Fruit fly (Drosophila melanogaster) whole organism, embryonic: ENCODE data around the gene Rcd5.

Experiments
- Atf-2 ChIP-seq: fragments of 200-800 bp; sonication (Bioruptor generic); optimal IDR thresholded peaks from 2 replicates; lab custom pipeline; 2016; ENCODE audit warnings: missing biosample characterization, missing genetic modification characterization
- B-H1 ChIP-seq: fragments of 200-800 bp; sonication (Bioruptor generic); IDR thresholded peaks from 3 replicates; pipeline ENCODE4 v1.3.6; 2022; ENCODE audit warnings: missing biosample characterization, missing genetic modification characterization
- CG10267 ChIP-seq: fragments of 200-800 bp; sonication (Bioruptor generic); optimal IDR thresholded peaks from 2 replicates; lab custom pipeline; 2018; ENCODE audit warnings: missing biosample characterization, mild to moderate bottlenecking, missing genetic modification characterization, moderate library complexity
- CG10274 ChIP-seq: fragments of 200-800 bp; sonication (Bioruptor generic); optimal IDR thresholded peaks from 3 replicates; lab custom pipeline; 2017; ENCODE audit warnings: missing biosample characterization, mild to moderate bottlenecking, missing genetic modification characterization
- CG12659 ChIP-seq: fragments of 200-800 bp; sonication (Bioruptor generic); optimal IDR thresholded peaks from 3 replicates; lab custom pipeline; 2017; ENCODE audit warnings: mild to moderate bottlenecking, missing biosample characterization, missing genetic modification reagents, missing genetic modification characterization
- CG1529 ChIP-seq: fragments of 200-800 bp; sonication (Bioruptor generic); optimal IDR thresholded peaks from 3 replicates; lab custom pipeline; 2018; ENCODE audit warnings: missing biosample characterization, missing genetic modification characterization
- CG15479 ChIP-seq: fragments of 200-800 bp; sonication (Bioruptor generic); optimal IDR thresholded peaks from 3 replicates; lab custom pipeline; 2019; ENCODE audit warnings: missing biosample characterization, mild to moderate bottlenecking, missing genetic modification characterization, moderate library complexity
- CG15601 ChIP-seq: fragments of 200-800 bp; sonication (Bioruptor generic); optimal IDR thresholded peaks from 3 replicates; lab custom pipeline; 2019; ENCODE audit warnings: missing biosample characterization, mild to moderate bottlenecking, missing genetic modification characterization, moderate library complexity
- CG17186 ChIP-seq: fragments of 200-800 bp; sonication (Bioruptor generic); optimal IDR thresholded peaks from 3 replicates; lab custom pipeline; 2017; ENCODE audit warnings: missing biosample characterization, missing genetic modification reagents, missing genetic modification characterization
- CG17385 ChIP-seq: fragments of 200-800 bp; sonication (Bioruptor generic); optimal IDR thresholded peaks from 3 replicates; lab custom pipeline; 2018; ENCODE audit warnings: missing biosample characterization, mild to moderate bottlenecking, missing genetic modification characterization
- CG17912 ChIP-seq: fragments of 200-800 bp; sonication (Bioruptor generic); optimal IDR thresholded peaks from 2 replicates; lab custom pipeline; 2018; ENCODE audit warnings: missing biosample characterization, mild to moderate bottlenecking, missing genetic modification characterization
- CG18262 ChIP-seq: fragments of 200-800 bp; optimal IDR thresholded peaks from 3 replicates; lab custom pipeline; 2019; ENCODE audit warnings: missing biosample characterization, mild to moderate bottlenecking, missing genetic modification characterization, moderate library complexity
- CG30403 ChIP-seq: fragments of 200-800 bp; sonication (Bioruptor generic); optimal IDR thresholded peaks from 3 replicates; lab custom pipeline; 2016; ENCODE audit warnings: missing biosample characterization, missing genetic modification characterization
- CG32767 ChIP-seq: fragments of 200-800 bp; sonication (Bioruptor generic); IDR thresholded peaks from 2 replicates; pipeline ENCODE4 v1.3.6; 2022; ENCODE audit warnings: missing biosample characterization, missing genetic modification characterization
- CG5180 ChIP-seq: fragments of 200-800 bp; sonication (Bioruptor generic); optimal IDR thresholded peaks from 3 replicates; lab custom pipeline; 2017; ENCODE audit warnings: missing biosample characterization, missing genetic modification characterization, mild to moderate bottlenecking, moderate library complexity, missing genetic modification reagents
- CG6254 ChIP-seq: fragments of 200-800 bp; sonication (Bioruptor generic); optimal IDR thresholded peaks from 3 replicates; lab custom pipeline; 2017; ENCODE audit warnings: mild to moderate bottlenecking, missing biosample characterization, missing genetic modification reagents, missing genetic modification characterization
- CG8478 ChIP-seq: fragments of >200 bp; optimal IDR thresholded peaks from 2 replicates; lab custom pipeline; 2018
- CG9876 ChIP-seq: fragments of 200-800 bp; sonication (Bioruptor generic); optimal IDR thresholded peaks from 2 replicates; lab custom pipeline; 2016; ENCODE audit warnings: missing biosample characterization, missing genetic modification characterization
- Dp ChIP-seq: fragments of 200-800 bp; sonication (Bioruptor generic); optimal IDR thresholded peaks from 2 replicates; lab custom pipeline; 2018; ENCODE audit warnings: missing biosample characterization, mild to moderate bottlenecking, missing genetic modification characterization, moderate library complexity
- Ets65A ChIP-seq: fragments of 200-800 bp; sonication (Bioruptor generic); peaks from one replicate; lab custom pipeline; 2016; ENCODE audit warnings: missing biosample characterization, missing genetic modification characterization
- GATAe ChIP-seq: fragments of 200-800 bp; sonication (Bioruptor generic); conservative IDR thresholded peaks from 2 replicates; pipeline ENCODE4 v1.3.6; 2022; ENCODE audit warnings: missing biosample characterization, missing genetic modification characterization
- HHEX ChIP-seq: fragments of 200-800 bp; sonication (Bioruptor generic); optimal IDR thresholded peaks from 3 replicates; lab custom pipeline; 2017; ENCODE audit warnings: missing biosample characterization, mild to moderate bottlenecking, missing genetic modification characterization, missing genetic modification reagents
- Hmr ChIP-seq: fragments of 200-800 bp; sonication (Bioruptor generic); optimal IDR thresholded peaks from 3 replicates; lab custom pipeline; 2017; ENCODE audit warnings: mild to moderate bottlenecking, missing biosample characterization, missing genetic modification reagents, missing genetic modification characterization
- Hmx ChIP-seq: fragments of 200-800 bp; sonication (Bioruptor generic); optimal IDR thresholded peaks from 2 replicates; lab custom pipeline; 2016; ENCODE audit warnings: missing biosample characterization, missing genetic modification characterization
- Hr78 ChIP-seq, 2 experiments: fragments of 200-800 bp in 1 of 2; fragments of >200 bp in 1 of 2; sonication (Bioruptor generic) in 1 of 2; optimal IDR thresholded peaks; 2 replicates each; lab custom pipeline; 2017 to 2019; ENCODE audit warnings: missing biosample characterization in 2 of 2, missing genetic modification characterization in 2 of 2, mild to moderate bottlenecking in 1 of 2, moderate library complexity in 1 of 2
- Kr ChIP-seq: fragments of 200-800 bp; sonication (Bioruptor generic); optimal IDR thresholded peaks from 2 replicates; lab custom pipeline; 2017; ENCODE audit warnings: missing biosample characterization, mild to moderate bottlenecking, missing genetic modification characterization
- NFAT ChIP-seq: fragments of 200-800 bp; sonication (Bioruptor generic); IDR thresholded peaks from 2 replicates; pipeline ENCODE4 v1.3.6; 2022; ENCODE audit warnings: missing biosample characterization, missing genetic modification characterization
- NK7.1 ChIP-seq: fragments of 200-800 bp; sonication (Bioruptor generic); optimal IDR thresholded peaks from 3 replicates; lab custom pipeline; 2016; ENCODE audit warnings: missing biosample characterization, missing genetic modification characterization
- Neu2 ChIP-seq: fragments of 200-800 bp; sonication (Bioruptor generic); optimal IDR thresholded peaks from 3 replicates; lab custom pipeline; 2016; ENCODE audit warnings: missing biosample characterization, missing genetic modification characterization, borderline replicate concordance
- Nf-YC ChIP-seq: fragments of 200-800 bp; optimal IDR thresholded peaks from 3 replicates; lab custom pipeline; 2019; ENCODE audit warnings: missing biosample characterization, mild to moderate bottlenecking, missing genetic modification characterization, moderate library complexity
- Opbp ChIP-seq: fragments of 200-800 bp; sonication (Bioruptor generic); IDR thresholded peaks from 3 replicates; pipeline ENCODE4 v1.3.6; 2022; ENCODE audit warnings: missing biosample characterization, missing genetic modification characterization; ENCODE audit not compliant: partially characterized antibody
- Optix ChIP-seq: fragments of 200-800 bp; sonication (Bioruptor generic); IDR thresholded peaks from 3 replicates; pipeline ENCODE4 v1.3.6; 2022; ENCODE audit warnings: missing biosample characterization, missing genetic modification characterization
- PHDP ChIP-seq: fragments of 200-800 bp; sonication (Bioruptor generic); optimal IDR thresholded peaks from 3 replicates; lab custom pipeline; 2018; ENCODE audit warnings: missing biosample characterization, mild to moderate bottlenecking, missing genetic modification characterization, moderate library complexity
- Ravus ChIP-seq: fragments of 200-800 bp; sonication (Bioruptor generic); IDR thresholded peaks from 2 replicates; pipeline ENCODE4 v1.3.6; 2022; ENCODE audit warnings: missing biosample characterization, missing genetic modification characterization
- Spps ChIP-seq: fragments of 200-800 bp; sonication (Bioruptor generic); optimal IDR thresholded peaks from 2 replicates; lab custom pipeline; 2018; ENCODE audit warnings: missing biosample characterization, mild to moderate bottlenecking, missing genetic modification characterization
- ap ChIP-seq: fragments of 200-800 bp; sonication (Bioruptor generic); IDR thresholded peaks from 2 replicates; pipeline ENCODE4 v1.3.6; 2022; ENCODE audit warnings: missing biosample characterization, missing genetic modification characterization
- ase ChIP-seq: fragments of 200-800 bp; sonication (Bioruptor generic); IDR thresholded peaks from 3 replicates; pipeline ENCODE4 v1.3.6; 2022; ENCODE audit warnings: missing biosample characterization, missing genetic modification characterization
- az2 ChIP-seq: fragments of 200-800 bp; sonication (Bioruptor generic); optimal IDR thresholded peaks from 3 replicates; lab custom pipeline; 2016; ENCODE audit warnings: missing biosample characterization, missing genetic modification characterization
- bcd ChIP-seq: fragments of 200-800 bp; sonication (Bioruptor generic); optimal IDR thresholded peaks from 2 replicates; lab custom pipeline; 2017; ENCODE audit warnings: missing biosample characterization, mild to moderate bottlenecking, missing genetic modification characterization
- chif ChIP-seq, 2 experiments: fragments of 200-800 bp; sonication (Bioruptor generic); optimal IDR thresholded peaks; 3 replicates each; lab custom pipeline; 2016; ENCODE audit warnings: missing biosample characterization in 2 of 2, missing genetic modification characterization in 2 of 2
- fd3F ChIP-seq: fragments of 200-800 bp; sonication (Bioruptor generic); optimal IDR thresholded peaks from 2 replicates; lab custom pipeline; 2018; ENCODE audit warnings: missing biosample characterization, mild to moderate bottlenecking, missing genetic modification characterization, moderate library complexity
- grau ChIP-seq: fragments of 200-800 bp; optimal IDR thresholded peaks from 3 replicates; lab custom pipeline; 2019; ENCODE audit warnings: missing biosample characterization, mild to moderate bottlenecking, missing genetic modification characterization, moderate library complexity
- odd ChIP-seq: fragments of 200-800 bp; sonication (Bioruptor generic); optimal IDR thresholded peaks from 2 replicates; lab custom pipeline; 2017; ENCODE audit warnings: missing biosample characterization, mild to moderate bottlenecking, missing genetic modification characterization
- org-1 ChIP-seq: fragments of 200-800 bp; sonication (Bioruptor generic); optimal IDR thresholded peaks from 2 replicates; lab custom pipeline; 2017; ENCODE audit warnings: missing biosample characterization, missing genetic modification characterization
- pfk ChIP-seq: fragments of 200-800 bp; sonication (Bioruptor generic); optimal IDR thresholded peaks from 2 replicates; lab custom pipeline; 2018; ENCODE audit warnings: missing biosample characterization, mild to moderate bottlenecking, missing genetic modification characterization, moderate library complexity
- tap ChIP-seq: fragments of 200-800 bp; optimal IDR thresholded peaks from 3 replicates; lab custom pipeline; 2019; ENCODE audit warnings: missing biosample characterization, mild to moderate bottlenecking, missing genetic modification characterization, moderate library complexity
- trem ChIP-seq: fragments of 200-800 bp; optimal IDR thresholded peaks from 3 replicates; lab custom pipeline; 2019; ENCODE audit warnings: missing biosample characterization, mild to moderate bottlenecking, missing genetic modification characterization, moderate library complexity
- trh ChIP-seq: fragments of 200-800 bp; sonication (Bioruptor generic); optimal IDR thresholded peaks from 2 replicates; lab custom pipeline; 2016; ENCODE audit warnings: missing biosample characterization, missing genetic modification characterization
- unpg ChIP-seq: fragments of 200-800 bp; sonication (Bioruptor generic); optimal IDR thresholded peaks from 3 replicates; lab custom pipeline; 2018; ENCODE audit warnings: missing biosample characterization, mild to moderate bottlenecking, missing genetic modification characterization, moderate library complexity
- z ChIP-seq: fragments of 200-800 bp; sonication (Bioruptor generic); IDR thresholded peaks from 3 replicates; pipeline ENCODE4 v1.3.6; 2022; ENCODE audit warnings: missing biosample characterization, missing genetic modification characterization

Gene Rcd5

dm6 chr3L:4016754-4017153 lies 23.6 kb upstream of the Rcd5 start (continued):
- TF ChIP-seq CG5180 (GFP tag; lab: Kevin White, UChicago) (no peak), Optix (GFP tag; lab: Robert Waterston, UW) (peak; percentile 81; the same call in 2 of the 3 replicates), CG32767 (peak; percentile 46; the same call in 1 of the 2 replicates), CG10267 (tag; lab: Kevin White, UChicago) (peak; percentile 58), CG8478 (no peak), CG15479 (GFP tag; lab: Kevin White, UChicago) (no peak), Opbp (GFP tag; lab: Robert Waterston, UW) (no peak), CG15601 (tag; lab: Kevin White, UChicago) (peak; percentile 65), CG9876 (no peak), z (GFP tag; lab: Robert Waterston, UW) (0 out of 3 replicates have a peak, but pooled peaks have one; percentile 15), az2 (GFP tag; lab: Kevin White, UChicago) (peak; percentile 75), CG30403 (GFP tag; lab: Kevin White, UChicago) (peak; percentile 59), CG12659 (GFP tag; lab: Kevin White, UChicago) (peak; percentile 11), bcd (GFP tag; lab: Kevin White, UChicago) (peak; percentile 46), grau (tag; lab: Kevin White, UChicago) (peak; percentile 93), Dp (GFP tag; lab: Kevin White, UChicago) (no peak), tap (tag; lab: Kevin White, UChicago) (peak; percentile 18), Ravus (GFP tag; lab: Robert Waterston, UW) (no peak), CG6254 (GFP tag; lab: Kevin White, UChicago) (peak; percentile 66), Ets65A (GFP tag; lab: Kevin White, UChicago) (peak; percentile 97), Nf-YC (no peak), CG17385 (peak; percentile 51), Kr (no peak), CG17186 (peak; percentile 42), trem (tag; lab: Kevin White, UChicago) (peak; percentile 60), fd3F (GFP tag; lab: Kevin White, UChicago) (no peak), odd (GFP tag; lab: Kevin White, UChicago) (no peak), Atf-2 (peak; percentile 32), CG18262 (peak; percentile 77), ase (GFP tag; lab: Robert Waterston, UW) (peak; percentile 58; the same call in 1 of the 3 replicates), CG17912 (GFP tag; lab: Kevin White, UChicago) (no peak), CG1529 (GFP tag; lab: Kevin White, UChicago) (peak; percentile 57), Spps (tag; lab: Kevin White, UChicago) (peak; percentile 56), pfk (GFP tag; lab: Kevin White, UChicago) (no peak), Neu2 (GFP tag; lab: Kevin White, UChicago) (no peak), CG10274 (GFP tag; lab: Kevin White, UChicago) (no peak), org-1 (GFP tag; lab: Kevin White, UChicago) (peak; percentile 21), Hmr (GFP tag; lab: Kevin White, UChicago) (no peak), chif (GFP tag; optimal IDR thresholded peaks at IDR 0.05; lab: Kevin White, UChicago) (peak; percentile 19 to 85), ap (GFP tag; lab: Robert Waterston, UW) (peak; percentile 47; the same call in 1 of the 2 replicates), B-H1 (GFP tag; lab: Robert Waterston, UW) (0 out of 3 replicates have a peak, but pooled peaks have one; percentile 11), NFAT (0 out of 2 replicates have a peak, but pooled peaks have one; percentile 31), Hr78 (GFP tag; optimal IDR thresholded peaks at IDR 0.05; lab: Kevin White, UChicago) (no peak), NK7.1 (GFP tag; lab: Kevin White, UChicago) (no peak), GATAe (GFP tag; lab: Robert Waterston, UW) (no peak), PHDP (tag; lab: Kevin White, UChicago) (peak; percentile 48), HHEX (GFP tag; lab: Kevin White, UChicago) (peak; percentile 35), unpg (peak; percentile 73), Hmx (no peak), trh (GFP tag; lab: Kevin White, UChicago) (peak; percentile 24)
